Worm (Caenorhabditis elegans) whole organism, late embryonic: ENCODE measurements around the gene C08F11.17.

Experiments
- F13H6.1 ChIP-seq: sonication (generic microtip); optimal IDR thresholded peaks from 2 replicates; lab custom pipeline; 2016; ENCODE audit warnings: missing genetic modification characterization, missing compliant biosample characterization
- ama-1 ChIP-seq: fragments of 150-350 bp; optimal IDR thresholded peaks from 2 replicates; lab custom pipeline; 2014
- fax-1 ChIP-seq: sonication (generic microtip); optimal IDR thresholded peaks from 2 replicates; lab custom pipeline; 2016; ENCODE audit warnings: missing genotype, missing genetic modification characterization, missing compliant biosample characterization
- hlh-30 ChIP-seq: sonication (generic microtip); optimal IDR thresholded peaks from 2 replicates; lab custom pipeline; 2017; ENCODE audit warnings: antibody characterized with exemption, missing genetic modification characterization, missing compliant biosample characterization; ENCODE audit not compliant: insufficient read depth
- npax-4 ChIP-seq: sonication (generic microtip); optimal IDR thresholded peaks from 2 replicates; lab custom pipeline; 2016; ENCODE audit warnings: missing genetic modification characterization, missing compliant biosample characterization
- odd-2 ChIP-seq: sonication (generic microtip); optimal IDR thresholded peaks from 2 replicates; lab custom pipeline; 2017; ENCODE audit warnings: antibody characterized with exemption, mild to moderate bottlenecking, missing genetic modification characterization, missing compliant biosample characterization

DNA sequence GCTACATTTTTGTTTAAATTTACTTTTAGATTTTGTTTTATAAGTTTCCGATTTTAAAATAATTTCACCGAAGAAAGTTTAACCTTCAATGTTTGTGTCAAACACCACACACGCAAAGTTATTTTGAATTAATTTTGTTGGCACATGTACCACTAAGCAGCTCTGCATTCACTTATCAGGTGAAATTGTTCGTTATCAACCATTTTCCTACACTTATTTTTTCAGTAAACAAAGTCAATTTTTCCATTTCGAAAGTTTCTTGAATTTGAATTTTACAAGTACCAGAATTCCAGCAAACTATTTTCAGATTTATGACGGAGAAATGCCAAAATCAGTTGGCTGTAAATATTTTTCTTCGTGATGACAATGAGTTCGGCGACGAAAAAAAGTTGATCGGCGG is 30.9 kb downstream of the C08F11.17 start, which contains the start of gene C08F11.3:
- no peak for TF ChIP-seq fax-1
- no peak for TF ChIP-seq odd-2 (tag; lab: Kevin White, UChicago)
- TF ChIP-seq npax-4 = no peak
- TF ChIP-seq ama-1 (lab: Kevin White, UChicago) = no peak
- no peak for TF ChIP-seq hlh-30 (tag; lab: Kevin White, UChicago)
- TF ChIP-seq F13H6.1 (tag; lab: Kevin White, UChicago) = no peak
